Fruit fly (Drosophila melanogaster) whole organism, pupa: ENCODE measurements around the gene CG13096.
A peak's percentile ranks its signal among the peaks of the same experiment; 100 is the strongest.

Experiments used
- CG10348 ChIP-seq: fragments of 200-800 bp; sonication (Bioruptor generic); IDR thresholded peaks from 2 replicates; pipeline ENCODE4 v1.3.6; 2022; ENCODE audit warnings: missing biosample characterization, missing genetic modification characterization
- CG12605 ChIP-seq: fragments of 200-800 bp; sonication (Bioruptor generic); IDR thresholded peaks from 2 replicates; pipeline ENCODE4 v1.3.6; 2022; ENCODE audit warnings: missing biosample characterization, missing genetic modification characterization
- CG13204 ChIP-seq: fragments of 200-800 bp; sonication (Bioruptor generic); optimal IDR thresholded peaks from 2 replicates; lab custom pipeline; 2018; ENCODE audit warnings: missing biosample characterization, mild to moderate bottlenecking, missing genetic modification characterization, moderate library complexity
- CG14655 ChIP-seq: fragments of 200-800 bp; sonication (Bioruptor generic); optimal IDR thresholded peaks from 3 replicates; lab custom pipeline; 2017; ENCODE audit warnings: mild to moderate bottlenecking, missing biosample characterization, missing genetic modification reagents, missing genetic modification characterization
- CG15710 ChIP-seq: fragments of 200-800 bp; sonication (Bioruptor generic); optimal IDR thresholded peaks from 2 replicates; lab custom pipeline; 2018; ENCODE audit warnings: missing biosample characterization, mild to moderate bottlenecking, missing genetic modification characterization, moderate library complexity
- CG17806 ChIP-seq: fragments of 200-800 bp; sonication (Bioruptor generic); optimal IDR thresholded peaks from 2 replicates; lab custom pipeline; 2018; ENCODE audit warnings: missing biosample characterization, mild to moderate bottlenecking, missing genetic modification characterization, moderate library complexity
- CG32121 ChIP-seq: fragments of 200-800 bp; sonication (Bioruptor generic); IDR thresholded peaks from 2 replicates; pipeline ENCODE4 v1.3.6; 2022; ENCODE audit warnings: missing biosample characterization, missing genetic modification characterization
- CG34367 ChIP-seq: fragments of 200-800 bp; sonication (Bioruptor generic); optimal IDR thresholded peaks from 2 replicates; lab custom pipeline; 2018; ENCODE audit warnings: missing biosample characterization, mild to moderate bottlenecking, missing genetic modification characterization
- CG4496 ChIP-seq: fragments of 200-800 bp; sonication (Bioruptor generic); IDR thresholded peaks from 3 replicates; pipeline ENCODE4 v1.3.6; 2022; ENCODE audit warnings: missing biosample characterization, missing genetic modification characterization
- CG8159 ChIP-seq: fragments of 200-800 bp; sonication (Bioruptor generic); optimal IDR thresholded peaks from 3 replicates; lab custom pipeline; 2018; ENCODE audit warnings: missing biosample characterization, mild to moderate bottlenecking, missing genetic modification characterization, moderate library complexity
- CG8301 ChIP-seq: fragments of 200-800 bp; sonication (Bioruptor generic); optimal IDR thresholded peaks from 2 replicates; lab custom pipeline; 2018; ENCODE audit warnings: missing biosample characterization, mild to moderate bottlenecking, missing genetic modification characterization
- CG9948 ChIP-seq: fragments of 200-800 bp; sonication (Bioruptor generic); optimal IDR thresholded peaks from 2 replicates; lab custom pipeline; 2018; ENCODE audit warnings: missing biosample characterization, mild to moderate bottlenecking, missing genetic modification characterization, moderate library complexity
- D1 ChIP-seq: fragments of 200-800 bp; sonication (Bioruptor generic); optimal IDR thresholded peaks from 2 replicates; lab custom pipeline; 2018; ENCODE audit warnings: missing biosample characterization, mild to moderate bottlenecking, missing genetic modification characterization, moderate library complexity
- EcR ChIP-seq: fragments of 200-800 bp; sonication (Bioruptor generic); optimal IDR thresholded peaks from 3 replicates; lab custom pipeline; 2019; ENCODE audit warnings: missing biosample characterization, missing genetic modification characterization, mild to moderate bottlenecking, moderate library complexity, missing genetic modification reagents
- Ets98B ChIP-seq: fragments of 200-800 bp; sonication (Bioruptor generic); IDR thresholded peaks from 2 replicates; pipeline ENCODE4 v1.3.6; 2022; ENCODE audit warnings: missing biosample characterization, missing genetic modification characterization
- Pif1A ChIP-seq: fragments of 200-800 bp; sonication (Bioruptor generic); optimal IDR thresholded peaks from 3 replicates; lab custom pipeline; 2016; ENCODE audit warnings: missing biosample characterization, missing genetic modification characterization
- Pif1B ChIP-seq: fragments of 200-800 bp; sonication (Bioruptor generic); optimal IDR thresholded peaks from 3 replicates; lab custom pipeline; 2016; ENCODE audit warnings: missing biosample characterization, missing genetic modification characterization
- Snoo ChIP-seq: fragments of 200-800 bp; sonication (Bioruptor generic); optimal IDR thresholded peaks from 3 replicates; lab custom pipeline; 2017; ENCODE audit warnings: missing biosample characterization, mild to moderate bottlenecking, missing genetic modification characterization, inconsistent platforms
- fd96Ca ChIP-seq: fragments of 200-800 bp; sonication (Bioruptor generic); IDR thresholded peaks from 3 replicates; pipeline ENCODE4 v1.3.6; 2022; ENCODE audit warnings: missing biosample characterization, missing genetic modification characterization
- gl ChIP-seq: fragments of 200-800 bp; sonication (Bioruptor generic); optimal IDR thresholded peaks from 2 replicates; lab custom pipeline; 2018; ENCODE audit warnings: missing biosample characterization, mild to moderate bottlenecking, missing genetic modification characterization
- rn ChIP-seq: fragments of 200-800 bp; sonication (Bioruptor generic); IDR thresholded peaks from 2 replicates; pipeline ENCODE4 v1.3.6; 2022; ENCODE audit warnings: missing biosample characterization, missing genetic modification characterization

CG13096 gene

dm6 chr2L:8466643-8467042 lies 45.0 kb downstream of the CG13096 start, which contains the start of gene dachs:
TSS of gene dachs (plus strand) at chr2L:8466817.
- TF ChIP-seq gl (tag; lab: Kevin White, UChicago) (no peak), CG15710 (tag; lab: Kevin White, UChicago) (no peak), CG13204 (GFP tag; lab: Kevin White, UChicago) (no peak), Ets98B (GFP tag; lab: Robert Waterston, UW) (no peak), CG32121 (GFP tag; lab: Robert Waterston, UW) (no peak), CG12605 (no peak), CG17806 (tag; lab: Kevin White, UChicago) (no peak), fd96Ca (no peak), Pif1B (GFP tag; lab: Kevin White, UChicago) (no peak), CG8301 (tag; lab: Kevin White, UChicago) (no peak)

DNA sequence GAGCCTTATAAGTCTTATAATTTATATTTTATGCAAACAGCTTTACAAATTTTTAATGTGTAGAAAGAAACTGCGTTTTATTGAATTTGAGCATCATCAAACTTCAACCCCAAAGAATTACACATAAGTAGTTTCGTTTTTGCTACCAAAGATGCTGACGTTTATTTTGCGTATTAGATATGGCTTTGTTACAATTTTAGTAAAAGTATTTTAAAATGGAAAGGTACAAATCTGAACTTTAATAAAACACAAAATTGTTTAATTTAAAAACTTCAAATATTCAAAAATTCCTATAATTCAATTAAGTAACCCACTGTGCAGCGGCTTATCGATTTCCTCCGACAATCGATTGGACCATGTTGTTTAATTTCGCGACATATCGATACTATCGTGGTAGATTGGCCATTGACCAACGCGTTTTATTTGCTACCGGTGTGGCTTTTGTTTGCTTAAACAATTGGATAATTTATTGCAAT lies 47.5 kb downstream of the CG13096 start, which contains the start of gene prg:
prg (plus strand) TSS at position 382 of the 476 bp plus-strand sequence.
- TF ChIP-seq CG13204 (GFP tag; lab: Kevin White, UChicago) (no peak), gl (tag; lab: Kevin White, UChicago) (no peak), CG8301 (tag; lab: Kevin White, UChicago) (peak; percentile 58), D1 (peak; percentile 39), fd96Ca (no peak), Snoo (tag; lab: Kevin White, UChicago) (peak; percentile 49), CG10348 (no peak), CG15710 (tag; lab: Kevin White, UChicago) (peak; percentile 50), Ets98B (GFP tag; lab: Robert Waterston, UW) (peak; percentile 37), CG8159 (tag; lab: Kevin White, UChicago) (peak; percentile 61), CG12605 (peak; percentile 53), EcR (GFP tag; lab: Kevin White, UChicago) (peak; percentile 58), Pif1B (GFP tag; lab: Kevin White, UChicago) (peak; percentile 45), CG17806 (tag; lab: Kevin White, UChicago) (peak; percentile 44), CG4496 (peak; percentile 70), CG34367 (tag; lab: Kevin White, UChicago) (peak; percentile 30), CG14655 (GFP tag; lab: Kevin White, UChicago) (peak; percentile 55), Pif1A (peak; percentile 78), CG32121 (GFP tag; lab: Robert Waterston, UW) (peak; percentile 56; the same call in 1 of the 2 replicates), CG9948 (tag; lab: Kevin White, UChicago) (peak; percentile 5), rn (GFP tag; lab: Robert Waterston, UW) (no peak)

DNA sequence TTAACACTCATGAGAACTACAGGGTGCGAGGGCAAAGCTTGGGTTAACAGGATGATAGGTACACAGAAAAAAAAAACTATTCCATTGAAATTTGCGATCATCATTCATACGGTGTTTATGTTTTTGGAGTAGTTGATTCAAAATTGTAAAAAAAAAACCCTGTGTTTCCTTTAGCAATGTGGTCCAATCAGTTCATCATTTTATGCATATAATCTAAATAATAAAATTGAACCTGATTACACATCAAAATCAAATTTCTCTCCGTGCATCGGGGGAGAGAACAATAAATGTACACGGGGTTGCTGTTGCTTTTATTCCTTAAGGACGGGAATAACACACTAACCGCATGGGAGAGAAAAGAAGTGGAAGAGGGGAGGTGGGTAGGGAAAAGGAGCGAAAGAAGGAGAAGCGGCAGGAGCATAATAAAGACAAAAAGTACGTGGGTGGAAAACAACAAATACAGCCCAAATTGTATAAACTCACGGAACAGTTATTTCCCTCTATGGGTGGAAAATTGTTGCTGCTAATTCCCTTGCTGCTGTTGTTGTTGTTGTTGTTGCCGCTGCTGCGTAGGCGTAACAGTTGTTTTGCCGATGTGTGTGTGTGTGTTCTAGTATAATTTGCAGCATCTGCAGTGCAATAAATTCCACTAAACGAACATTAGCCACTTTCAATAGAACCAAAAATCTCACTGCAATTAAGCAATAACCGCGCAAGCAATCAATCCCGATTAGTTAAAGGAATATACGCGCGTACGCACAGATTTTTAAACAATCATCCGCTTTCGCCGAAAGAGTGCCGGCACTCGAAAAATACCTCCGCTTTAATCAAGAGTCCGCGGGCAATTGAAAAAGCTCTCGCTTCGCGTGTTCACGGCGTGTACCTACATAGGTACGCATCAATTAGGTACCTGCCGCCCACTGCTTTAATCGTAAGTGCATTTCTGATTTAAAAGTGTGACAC lies 48.2 kb downstream of the CG13096 start, which contains the start of gene Agpat2:
Agpat2 (minus strand) TSS at position 851 of the 963 bp plus-strand sequence.
- TF ChIP-seq CG13204 (GFP tag; lab: Kevin White, UChicago): no peak
- peak; percentile 64 for TF ChIP-seq CG15710 (tag; lab: Kevin White, UChicago)
- peak; percentile 43; the same call in 1 of the 3 replicates for TF ChIP-seq CG4496
- peak; percentile 77 for TF ChIP-seq CG8159 (tag; lab: Kevin White, UChicago)
- TF ChIP-seq Snoo (tag; lab: Kevin White, UChicago): peak; percentile 62
- peak; percentile 60 for TF ChIP-seq CG9948 (tag; lab: Kevin White, UChicago)
- TF ChIP-seq EcR (GFP tag; lab: Kevin White, UChicago): no peak
- no peak for TF ChIP-seq rn (GFP tag; lab: Robert Waterston, UW)
- TF ChIP-seq fd96Ca: no peak
- peak; percentile 72 for TF ChIP-seq CG17806 (tag; lab: Kevin White, UChicago)
- TF ChIP-seq Pif1A: peak; percentile 74
- no peak for TF ChIP-seq CG32121 (GFP tag; lab: Robert Waterston, UW)
- peak; percentile 70 for TF ChIP-seq Pif1B (GFP tag; lab: Kevin White, UChicago)
- TF ChIP-seq Ets98B (GFP tag; lab: Robert Waterston, UW): no peak
- peak; percentile 15 for TF ChIP-seq D1
- TF ChIP-seq CG8301 (tag; lab: Kevin White, UChicago): peak; percentile 37
- 0 out of 2 replicates have a peak, but pooled peaks have one; percentile 25 for TF ChIP-seq CG12605
- TF ChIP-seq gl (tag; lab: Kevin White, UChicago): peak; percentile 2
- TF ChIP-seq CG10348: no peak
- TF ChIP-seq CG14655 (GFP tag; lab: Kevin White, UChicago): peak; percentile 44
- peak; percentile 23 for TF ChIP-seq CG34367 (tag; lab: Kevin White, UChicago)

DNA sequence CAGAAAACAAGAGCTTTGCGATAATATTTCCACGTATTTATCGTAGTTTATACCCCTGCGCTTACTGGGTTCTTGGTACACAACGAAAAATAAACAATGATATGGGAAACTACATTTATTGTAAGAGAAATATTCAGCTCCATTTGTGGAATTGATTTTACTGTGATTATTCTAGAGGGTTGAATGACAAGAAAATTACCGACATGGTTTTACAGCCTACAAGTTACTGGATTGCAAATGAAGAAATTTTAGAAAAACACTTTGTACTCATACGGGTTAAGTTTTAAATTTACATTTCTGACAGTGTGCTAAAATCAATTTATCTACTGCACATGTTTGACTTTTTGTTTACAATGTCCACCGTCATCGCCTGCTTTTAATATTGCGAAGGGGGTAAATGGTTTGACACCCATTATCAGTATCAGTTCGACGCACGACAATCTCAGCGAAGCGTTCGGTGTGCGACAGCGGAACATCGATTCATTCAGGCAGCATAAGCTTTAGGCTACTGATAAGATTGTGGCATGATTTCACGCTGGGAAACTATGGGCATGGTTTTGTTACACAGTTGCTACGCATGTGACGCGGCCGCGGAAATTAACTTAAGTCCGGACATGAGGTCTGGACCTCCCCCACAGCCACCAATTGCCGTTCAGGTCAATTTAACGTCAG lies 49.7 kb downstream of the CG13096 start:
- TF ChIP-seq CG32121 (GFP tag; lab: Robert Waterston, UW) (no peak), D1 (no peak), CG17806 (tag; lab: Kevin White, UChicago) (peak; percentile 25), Pif1A (peak; percentile 14), EcR (GFP tag; lab: Kevin White, UChicago) (peak; percentile 44), CG10348 (no peak), CG34367 (tag; lab: Kevin White, UChicago) (no peak), CG9948 (tag; lab: Kevin White, UChicago) (peak; percentile 34), CG14655 (GFP tag; lab: Kevin White, UChicago) (peak; percentile 22), CG8159 (tag; lab: Kevin White, UChicago) (peak; percentile 33), CG15710 (tag; lab: Kevin White, UChicago) (peak; percentile 10), rn (GFP tag; lab: Robert Waterston, UW) (no peak), fd96Ca (0 out of 3 replicates have a peak, but pooled peaks have one; percentile 11)
